Worm (Caenorhabditis elegans) whole organism, L1 larva: Measurements from ENCODE around the gene srlf-15.

ENCODE experiments used
- C16A3.4 ChIP-seq: fragments of 150-350 bp; optimal IDR thresholded peaks from 2 replicates; lab custom pipeline; 2014; ENCODE audit warnings: missing biosample characterization, missing genetic modification characterization
- C34B4.2 ChIP-seq: sonication (generic microtip); optimal IDR thresholded peaks from 2 replicates; lab custom pipeline; 2017; ENCODE audit warnings: mild to moderate bottlenecking, missing genetic modification characterization, missing compliant biosample characterization
- F16B12.6 ChIP-seq: fragments of 150-350 bp; optimal IDR thresholded peaks from 2 replicates; lab custom pipeline; 2014; ENCODE audit warnings: missing biosample characterization, missing genetic modification characterization
- Y116A8C.19 ChIP-seq: sonication (generic microtip); optimal IDR thresholded peaks from 2 replicates; lab custom pipeline; 2016; ENCODE audit warnings: missing compliant biosample characterization, missing genetic modification characterization, borderline replicate concordance
- aha-1 ChIP-seq: fragments of 150-350 bp; optimal IDR thresholded peaks from 2 replicates; lab custom pipeline; 2014; ENCODE audit warnings: missing biosample characterization, missing genetic modification characterization
- ama-1 ChIP-seq: fragments of 150-350 bp; optimal IDR thresholded peaks from 2 replicates; lab custom pipeline; 2014
- ceh-63 ChIP-seq: fragments of 200-800 bp; sonication (Bioruptor generic); optimal IDR thresholded peaks from 2 replicates; lab custom pipeline; 2018; ENCODE audit warnings: mild to moderate bottlenecking, missing genetic modification characterization, missing compliant biosample characterization
- ceh-8 ChIP-seq: fragments of 200-800 bp; sonication (Bioruptor generic); optimal IDR thresholded peaks from 2 replicates; lab custom pipeline; 2018; ENCODE audit warnings: mild to moderate bottlenecking, missing genetic modification characterization, moderate library complexity, missing compliant biosample characterization
- ceh-82 ChIP-seq, 3 experiments: fragments of 150-350 bp in 1 of 3; sonication (generic microtip) in 2 of 3; optimal IDR thresholded peaks; 2 replicates each; lab custom pipeline; 2014 to 2017; ENCODE audit warnings: missing biosample characterization in 3 of 3, missing genetic modification characterization in 3 of 3
- efl-1 ChIP-seq, 4 experiments: fragments of 150-350 bp; optimal IDR thresholded peaks in 3 of 4; peaks in 1 of 4; 1 replicate in 1 of 4; 2 replicates in 3 of 4; lab custom pipeline; 2014; ENCODE audit warnings: missing biosample characterization in 2 of 4, missing genetic modification characterization in 2 of 4, missing genetic modification reagents in 2 of 4
- efl-3 ChIP-seq: fragments of 200-800 bp; sonication (Bioruptor generic); optimal IDR thresholded peaks from 2 replicates; lab custom pipeline; 2018; ENCODE audit warnings: mild to moderate bottlenecking, missing genetic modification characterization, missing compliant biosample characterization
- ets-5 ChIP-seq: fragments of 200-800 bp; sonication (Bioruptor generic); IDR thresholded peaks from 2 replicates; pipeline ENCODE4 v1.3.6; 2022; ENCODE audit warnings: missing genetic modification characterization, missing compliant biosample characterization
- fkh-4 ChIP-seq: sonication (generic microtip); optimal IDR thresholded peaks from 2 replicates; lab custom pipeline; 2016; ENCODE audit warnings: missing compliant biosample characterization, missing genetic modification characterization, borderline replicate concordance
- fkh-8 ChIP-seq: sonication (generic microtip); optimal IDR thresholded peaks from 2 replicates; lab custom pipeline; 2016; ENCODE audit warnings: mild to moderate bottlenecking, missing genetic modification characterization, missing compliant biosample characterization
- fos-1 ChIP-seq: fragments of 150-350 bp; optimal IDR thresholded peaks from 2 replicates; lab custom pipeline; 2014; ENCODE audit warnings: missing biosample characterization, missing genetic modification characterization
- grh-1 ChIP-seq: fragments of 200-800 bp; sonication (Bioruptor generic); IDR thresholded peaks from 2 replicates; pipeline ENCODE4 v1.3.6; 2022; ENCODE audit warnings: missing genetic modification reagents, missing genetic modification characterization, missing compliant biosample characterization
- hlh-4 ChIP-seq: sonication (generic microtip); optimal IDR thresholded peaks from 2 replicates; lab custom pipeline; 2016; ENCODE audit warnings: mild to moderate bottlenecking, missing genetic modification characterization, missing compliant biosample characterization
- hpl-2 ChIP-seq: fragments of 150-350 bp; optimal IDR thresholded peaks from 2 replicates; lab custom pipeline; 2014; ENCODE audit warnings: missing biosample characterization, missing genetic modification reagents, missing genetic modification characterization
- irx-1 ChIP-seq: sonication (generic microtip); optimal IDR thresholded peaks from 2 replicates; lab custom pipeline; 2016; ENCODE audit warnings: missing genetic modification characterization, missing compliant biosample characterization
- isw-1 ChIP-seq: fragments of 200-800 bp; sonication (Bioruptor generic); IDR thresholded peaks from 2 replicates; pipeline ENCODE4 v1.3.6; 2022; ENCODE audit warnings: missing genetic modification characterization, missing compliant biosample characterization
- lin-13 ChIP-seq: fragments of 150-350 bp; optimal IDR thresholded peaks from 2 replicates; lab custom pipeline; 2014; ENCODE audit warnings: missing biosample characterization, missing genetic modification reagents, missing genetic modification characterization
- lin-14 ChIP-seq: fragments of 200-800 bp; sonication (Bioruptor generic); optimal IDR thresholded peaks from 2 replicates; lab custom pipeline; 2018; ENCODE audit warnings: mild to moderate bottlenecking, missing genetic modification characterization, moderate library complexity, missing compliant biosample characterization
- lin-35 ChIP-seq, 2 experiments: fragments of 150-350 bp; optimal IDR thresholded peaks; 2 replicates each; lab custom pipeline; 2014; ENCODE audit warnings: missing biosample characterization in 2 of 2, missing genetic modification characterization in 2 of 2, missing genetic modification reagents in 2 of 2
- mab-9 ChIP-seq: fragments of 200-800 bp; sonication (Bioruptor generic); IDR thresholded peaks from 2 replicates; pipeline ENCODE4 v1.3.6; 2022; ENCODE audit warnings: missing genetic modification reagents, missing genetic modification characterization, missing compliant biosample characterization
- mef-2 ChIP-seq: fragments of 150-350 bp; optimal IDR thresholded peaks from 2 replicates; lab custom pipeline; 2014; ENCODE audit warnings: missing biosample characterization, missing genetic modification characterization
- nhr-20 ChIP-seq: sonication (generic microtip); optimal IDR thresholded peaks from 2 replicates; lab custom pipeline; 2016; ENCODE audit warnings: mild to moderate bottlenecking, missing genetic modification characterization, missing compliant biosample characterization
- nhr-237 ChIP-seq: fragments of 150-350 bp; optimal IDR thresholded peaks from 2 replicates; lab custom pipeline; 2014; ENCODE audit warnings: missing biosample characterization, missing genetic modification characterization
- nhr-28 ChIP-seq: fragments of 150-350 bp; optimal IDR thresholded peaks from 2 replicates; lab custom pipeline; 2014; ENCODE audit warnings: missing biosample characterization, missing genetic modification characterization
- nhr-47 ChIP-seq: sonication (generic microtip); optimal IDR thresholded peaks from 2 replicates; lab custom pipeline; 2016; ENCODE audit warnings: mild to moderate bottlenecking, missing genetic modification characterization, moderate library complexity, missing compliant biosample characterization
- nhr-71 ChIP-seq: sonication (generic microtip); optimal IDR thresholded peaks from 2 replicates; lab custom pipeline; 2016; ENCODE audit warnings: mild to moderate bottlenecking, missing genetic modification characterization, moderate library complexity, missing compliant biosample characterization
- nhr-76 ChIP-seq: sonication (generic microtip); optimal IDR thresholded peaks from 2 replicates; lab custom pipeline; 2017; ENCODE audit warnings: missing biosample characterization, missing genetic modification characterization
- nhr-84 ChIP-seq: sonication (generic microtip); optimal IDR thresholded peaks from 2 replicates; lab custom pipeline; 2017; ENCODE audit warnings: missing biosample characterization, missing genetic modification characterization
- nhr-90 ChIP-seq: sonication (generic microtip); optimal IDR thresholded peaks from 2 replicates; lab custom pipeline; 2016; ENCODE audit warnings: mild to moderate bottlenecking, missing genetic modification characterization, missing compliant biosample characterization; ENCODE audit not compliant: poor library complexity
- pag-3 ChIP-seq: sonication (generic microtip); optimal IDR thresholded peaks from 2 replicates; lab custom pipeline; 2017; ENCODE audit warnings: missing genetic modification characterization, mild to moderate bottlenecking, missing compliant biosample characterization, antibody characterized with exemption, borderline replicate concordance; ENCODE audit not compliant: insufficient read depth
- pqm-1 ChIP-seq: sonication (generic microtip); optimal IDR thresholded peaks from 3 replicates; lab custom pipeline; 2017; ENCODE audit warnings: missing biosample characterization, missing genetic modification characterization
- rnt-1 ChIP-seq: sonication (generic microtip); optimal IDR thresholded peaks from 2 replicates; lab custom pipeline; 2016; ENCODE audit warnings: mild to moderate bottlenecking, missing genetic modification characterization, moderate library complexity, missing compliant biosample characterization
- skn-1 ChIP-seq: fragments of 150-350 bp; optimal IDR thresholded peaks from 2 replicates; lab custom pipeline; 2014; ENCODE audit warnings: missing biosample characterization, missing genetic modification characterization
- snu-23 ChIP-seq: sonication (generic microtip); optimal IDR thresholded peaks from 2 replicates; lab custom pipeline; 2016; ENCODE audit warnings: missing genetic modification characterization, missing compliant biosample characterization
- sptf-1 ChIP-seq: fragments of 150-350 bp; optimal IDR thresholded peaks from 2 replicates; lab custom pipeline; 2014; ENCODE audit warnings: missing biosample characterization, missing genetic modification characterization
- sup-37 ChIP-seq: fragments of 200-800 bp; sonication (Bioruptor generic); optimal IDR thresholded peaks from 2 replicates; lab custom pipeline; 2018; ENCODE audit warnings: mild to moderate bottlenecking, missing genetic modification characterization, missing compliant biosample characterization
- swsn-7 ChIP-seq: sonication (generic microtip); optimal IDR thresholded peaks from 2 replicates; lab custom pipeline; 2016; ENCODE audit warnings: missing genetic modification characterization, missing compliant biosample characterization
- tlp-1 ChIP-seq: fragments of 150-350 bp; optimal IDR thresholded peaks from 2 replicates; lab custom pipeline; 2014; ENCODE audit warnings: missing biosample characterization, missing genetic modification characterization
- unc-62 ChIP-seq: fragments of 150-350 bp; optimal IDR thresholded peaks from 2 replicates; lab custom pipeline; 2014; ENCODE audit warnings: missing biosample characterization, missing genetic modification reagents, missing genetic modification characterization
- unc-86 ChIP-seq: sonication (generic microtip); optimal IDR thresholded peaks from 2 replicates; lab custom pipeline; 2016; ENCODE audit warnings: missing genetic modification characterization, missing compliant biosample characterization
- unc-98 ChIP-seq: fragments of 200-800 bp; sonication (Bioruptor generic); IDR thresholded peaks from 2 replicates; pipeline ENCODE4 v1.3.6; 2022; ENCODE audit warnings: missing genetic modification characterization, missing compliant biosample characterization
- vab-15 ChIP-seq: sonication (generic microtip); optimal IDR thresholded peaks from 2 replicates; lab custom pipeline; 2017; ENCODE audit warnings: missing genotype, mild to moderate bottlenecking, missing genetic modification characterization, missing compliant biosample characterization
- xbp-1 ChIP-seq: sonication (generic microtip); optimal IDR thresholded peaks from 2 replicates; lab custom pipeline; 2016; ENCODE audit warnings: missing genetic modification characterization, missing compliant biosample characterization
- zag-1 ChIP-seq: fragments of 150-350 bp; optimal IDR thresholded peaks from 2 replicates; lab custom pipeline; 2014; ENCODE audit warnings: missing biosample characterization, missing genetic modification characterization
- zip-4 ChIP-seq: fragments of 200-800 bp; sonication (Bioruptor generic); optimal IDR thresholded peaks from 2 replicates; lab custom pipeline; 2018; ENCODE audit warnings: mild to moderate bottlenecking, missing genetic modification characterization, moderate library complexity, missing compliant biosample characterization

srlf-15 gene

ce11 chrII:11020707-11021106 is 15.2 kb upstream of the srlf-15 start (continued):
- TF ChIP-seq efl-1 (optimal IDR thresholded peaks at IDR 0.05; lab: Kevin White, UChicago): no peak
- TF ChIP-seq efl-1 (GFP tag; optimal IDR thresholded peaks at IDR 0.05 in 1 of 2; lab: Kevin White, UChicago): peak in 1 of 2 experiments; percentile 70
- no peak for TF ChIP-seq sptf-1
- no peak for TF ChIP-seq ama-1 (lab: Kevin White, UChicago)
- TF ChIP-seq pqm-1 (tag; lab: Kevin White, UChicago): no peak
- no peak for TF ChIP-seq aha-1 (tag; lab: Kevin White, UChicago)
- TF ChIP-seq hpl-2 (GFP tag; lab: Kevin White, UChicago): no peak
- TF ChIP-seq mab-9 (GFP tag; lab: Robert Waterston, UW): no peak
- TF ChIP-seq skn-1 (tag; lab: Kevin White, UChicago): no peak
- no peak for TF ChIP-seq sup-37 (GFP tag; lab: Kevin White, UChicago)
- TF ChIP-seq Y116A8C.19: no peak
- TF ChIP-seq lin-13 (GFP tag; lab: Kevin White, UChicago): no peak
- no peak for TF ChIP-seq mef-2
- no peak for TF ChIP-seq ceh-82 (tag; optimal IDR thresholded peaks at IDR 0.05; lab: Kevin White, UChicago)
- 0 out of 2 replicates have a peak, but pooled peaks have one; percentile 35 for TF ChIP-seq grh-1 (GFP tag; lab: Robert Waterston, UW)
- TF ChIP-seq nhr-84 (tag; lab: Kevin White, UChicago): no peak
- TF ChIP-seq fkh-4 (tag; lab: Kevin White, UChicago): no peak
- TF ChIP-seq zip-4 (GFP tag; lab: Kevin White, UChicago): no peak
- TF ChIP-seq fos-1 (tag; lab: Kevin White, UChicago): no peak

DNA sequence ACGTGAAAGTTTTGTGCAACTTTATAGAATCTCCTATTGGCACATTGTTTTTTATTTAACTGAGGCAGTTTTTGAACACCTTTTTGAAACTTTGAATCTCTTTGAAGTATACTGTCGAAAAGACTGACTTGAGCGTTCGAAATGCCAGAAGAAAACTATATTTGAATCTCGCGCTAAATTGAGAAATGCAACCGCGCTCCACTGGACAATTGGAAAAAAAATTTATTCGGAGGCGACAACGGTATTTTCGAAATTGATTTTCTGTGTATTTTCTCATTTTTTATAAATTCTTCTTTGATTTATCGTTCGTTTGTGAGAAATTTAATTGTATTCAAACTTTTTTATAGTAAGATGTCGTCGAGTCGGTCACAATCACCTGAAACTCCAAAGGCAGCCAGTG is 13.9 kb upstream of the srlf-15 start, which contains the start of gene let-858:
TSS of gene let-858 (plus strand) at position 348 of the 400 bp plus-strand sequence.
- peak; percentile 27 for TF ChIP-seq F16B12.6 (tag; lab: Kevin White, UChicago)
- TF ChIP-seq hpl-2 (GFP tag; lab: Kevin White, UChicago): no peak
- TF ChIP-seq mef-2: no peak
- TF ChIP-seq nhr-71: peak; percentile 71
- no peak for TF ChIP-seq nhr-76 (tag; lab: Kevin White, UChicago)
- TF ChIP-seq ets-5 (GFP tag; lab: Robert Waterston, UW): no peak
- no peak for TF ChIP-seq zag-1 (tag; lab: Kevin White, UChicago)
- TF ChIP-seq fkh-8: no peak
- peak; percentile 67 for TF ChIP-seq nhr-90 (tag; lab: Kevin White, UChicago)
- TF ChIP-seq grh-1 (GFP tag; lab: Robert Waterston, UW): no peak
- TF ChIP-seq tlp-1: no peak
- peak; percentile 67 for TF ChIP-seq rnt-1 (tag; lab: Kevin White, UChicago)
- peak; percentile 54 for TF ChIP-seq lin-14
- TF ChIP-seq nhr-28 (tag; lab: Kevin White, UChicago): no peak
- peak; percentile 8 to 59 (median 50) for TF ChIP-seq ceh-82 (tag; optimal IDR thresholded peaks at IDR 0.05; lab: Kevin White, UChicago)
- TF ChIP-seq nhr-20 (tag; lab: Kevin White, UChicago): peak; percentile 61
- no peak for TF ChIP-seq fkh-4 (tag; lab: Kevin White, UChicago)
- TF ChIP-seq xbp-1: peak; percentile 58
- no peak for TF ChIP-seq unc-98
- TF ChIP-seq C16A3.4 (tag; lab: Kevin White, UChicago): peak; percentile 54
- TF ChIP-seq unc-86 (tag; lab: Kevin White, UChicago): peak; percentile 44
- TF ChIP-seq ceh-63 (GFP tag; lab: Kevin White, UChicago): no peak
- TF ChIP-seq pag-3 (tag; lab: Kevin White, UChicago): no peak
- TF ChIP-seq C34B4.2 (tag; lab: Kevin White, UChicago): no peak
- no peak for TF ChIP-seq mab-9 (GFP tag; lab: Robert Waterston, UW)
- TF ChIP-seq lin-13 (GFP tag; lab: Kevin White, UChicago): no peak
- TF ChIP-seq unc-62: no peak
- TF ChIP-seq irx-1 (tag; lab: Kevin White, UChicago): peak; percentile 19
- no peak for TF ChIP-seq hlh-4
- TF ChIP-seq swsn-7: peak; percentile 56
- TF ChIP-seq nhr-47 (tag; lab: Kevin White, UChicago): peak; percentile 78
- no peak for TF ChIP-seq fos-1 (tag; lab: Kevin White, UChicago)
- TF ChIP-seq lin-35 (GFP tag; optimal IDR thresholded peaks at IDR 0.05; lab: Kevin White, UChicago): peak; percentile 96 to 98
- TF ChIP-seq isw-1 (GFP tag; lab: Robert Waterston, UW): no peak; the same call in none of the 2 replicates
- TF ChIP-seq sup-37 (GFP tag; lab: Kevin White, UChicago): no peak
- TF ChIP-seq zip-4 (GFP tag; lab: Kevin White, UChicago): no peak
- TF ChIP-seq nhr-237 (tag; lab: Kevin White, UChicago): no peak
- peak; percentile 70 for TF ChIP-seq snu-23 (GFP tag; lab: Kevin White, UChicago)
- TF ChIP-seq efl-3 (GFP tag; lab: Kevin White, UChicago): no peak
- no peak for TF ChIP-seq ceh-8 (GFP tag; lab: Kevin White, UChicago)
- no peak for TF ChIP-seq aha-1 (tag; lab: Kevin White, UChicago)
- TF ChIP-seq vab-15 (tag; lab: Kevin White, UChicago): no peak
- no peak for TF ChIP-seq nhr-84 (tag; lab: Kevin White, UChicago)
